Fruit fly (Drosophila melanogaster): ENCODE measurements around the gene CG17650.
A peak's percentile ranks its signal among the peaks of the same experiment; 100 is the strongest.

Gene CG17650

DNA sequence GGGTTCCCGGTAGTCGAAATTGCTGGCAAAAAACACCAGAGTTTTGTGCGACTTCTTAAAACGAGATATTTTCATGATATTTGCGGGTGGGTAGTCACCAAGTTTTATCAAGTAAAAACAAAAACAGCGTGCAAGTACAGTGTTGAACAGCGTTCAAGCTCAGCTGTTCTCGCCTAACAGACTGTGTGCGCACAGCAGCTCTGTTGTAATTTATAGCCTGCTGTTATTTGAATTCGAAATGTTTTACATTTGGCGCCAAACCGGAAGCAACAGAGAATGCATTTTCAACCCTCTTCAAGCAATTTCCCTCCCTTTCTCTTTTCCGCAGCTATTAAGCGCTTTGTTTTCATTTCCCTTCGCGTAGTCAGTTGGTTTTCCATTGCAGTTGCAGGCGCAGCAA is 26.7 kb downstream of the CG17650 start, which contains the start of the genes CG17652 and CG17646:
CG17652 (minus strand) TSS at position 168 of the 400 bp plus-strand sequence.
CG17646 (plus strand) TSS at position 336 of the 400 bp plus-strand sequence.
- no peak for TF ChIP-seq CG8478 (optimal IDR thresholded peaks at IDR 0.05)
- no peak for TF ChIP-seq CTCF (optimal IDR thresholded peaks at IDR 0.05)

DNA sequence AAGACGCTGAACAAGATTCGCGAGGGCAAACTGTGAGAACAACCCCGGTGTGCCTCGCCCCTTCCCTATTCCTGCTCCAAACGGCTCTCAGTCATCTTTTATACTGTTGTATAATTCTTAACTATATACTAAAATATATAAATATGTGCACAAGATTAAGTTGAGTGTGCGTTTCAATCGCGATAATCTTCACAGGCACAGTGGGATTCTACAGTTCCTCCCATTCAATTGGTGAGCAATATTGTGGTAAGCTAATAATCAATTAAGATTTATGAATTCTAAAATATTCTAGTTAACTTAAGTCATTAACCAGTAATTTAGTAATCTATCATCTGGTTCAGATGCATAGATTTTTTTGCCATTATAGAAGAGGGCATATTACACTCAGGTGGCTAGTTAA is 28.0 kb downstream of the CG17650 start:
- TF ChIP-seq CTCF (optimal IDR thresholded peaks at IDR 0.05), result no peak
- TF ChIP-seq CG8478 (optimal IDR thresholded peaks at IDR 0.05), result no peak

- TF ChIP-seq CTCF (optimal IDR thresholded peaks at IDR 0.05) (no peak), CG8478 (optimal IDR thresholded peaks at IDR 0.05) (no peak)
Observed at dm6 chr2L:1729607-1730011, 29.3 kb downstream of the CG17650 start, which contains the start of the genes Eno and CG31937. Gene Eno, minus strand, starts transcription at chr2L:1729636. Gene CG31937, plus strand, starts transcription at chr2L:1729887.

DNA sequence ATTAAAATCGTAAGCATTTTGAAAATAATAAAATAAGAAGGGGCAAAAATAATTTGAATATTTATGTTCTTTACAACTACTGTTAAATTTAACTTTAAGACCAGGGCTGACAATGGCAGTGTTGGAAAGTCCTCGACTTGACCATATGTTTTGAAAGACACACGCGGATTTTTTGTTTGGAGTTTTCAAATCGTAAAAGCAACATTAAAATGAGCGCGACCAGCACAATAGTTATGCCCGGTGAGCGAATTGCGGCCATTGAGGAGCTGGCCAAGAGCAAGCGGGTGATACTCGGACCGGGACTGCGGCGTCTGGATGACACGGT is 30.3 kb downstream of the CG17650 start, which contains the start of gene Rrp40:
Rrp40 (plus strand) TSS at position 113 of the 325 bp plus-strand sequence.
- TF ChIP-seq CTCF (optimal IDR thresholded peaks at IDR 0.05) (no peak), CG8478 (optimal IDR thresholded peaks at IDR 0.05) (no peak)

dm6 chr2L:1727826-1728619 is 30.9 kb downstream of the CG17650 start:
- TF ChIP-seq CG8478 (optimal IDR thresholded peaks at IDR 0.05), result no peak
- no peak for TF ChIP-seq CTCF (optimal IDR thresholded peaks at IDR 0.05)

- TF ChIP-seq CTCF (optimal IDR thresholded peaks at IDR 0.05) (no peak), CG8478 (optimal IDR thresholded peaks at IDR 0.05) (no peak)
Observed at dm6 chr2L:1727162-1727825, 31.6 kb downstream of the CG17650 start.

dm6 chr2L:1724592-1724940 is 34.3 kb downstream of the CG17650 start:
- TF ChIP-seq CTCF (optimal IDR thresholded peaks at IDR 0.05) (no peak), CG8478 (optimal IDR thresholded peaks at IDR 0.05) (no peak)

- TF ChIP-seq CG8478 (optimal IDR thresholded peaks at IDR 0.05), result no peak
- TF ChIP-seq CTCF (optimal IDR thresholded peaks at IDR 0.05), result peak in 1 of 2 experiments; percentile 2
Observed at dm6 chr2L:1723937-1724591, 34.8 kb downstream of the CG17650 start, which contains the start of gene Rim2. Gene Rim2, minus strand, starts transcription at chr2L:1724388.

- TF ChIP-seq CG8478 (optimal IDR thresholded peaks at IDR 0.05) (no peak), CTCF (optimal IDR thresholded peaks at IDR 0.05) (no peak)
Observed at dm6 chr2L:1723135-1723936, 35.6 kb downstream of the CG17650 start.

dm6 chr2L:1722260-1722659 is 36.6 kb downstream of the CG17650 start:
- TF ChIP-seq CTCF (optimal IDR thresholded peaks at IDR 0.05) (no peak), CG8478 (optimal IDR thresholded peaks at IDR 0.05) (no peak)

dm6 chr2L:1720846-1721506 is 37.9 kb downstream of the CG17650 start:
- TF ChIP-seq CG8478 (optimal IDR thresholded peaks at IDR 0.05) (no peak), CTCF (optimal IDR thresholded peaks at IDR 0.05) (no peak)

dm6 chr2L:1719971-1720370 is 38.9 kb downstream of the CG17650 start:
- no peak for TF ChIP-seq CTCF (optimal IDR thresholded peaks at IDR 0.05)
- TF ChIP-seq CG8478 (optimal IDR thresholded peaks at IDR 0.05), result no peak

DNA sequence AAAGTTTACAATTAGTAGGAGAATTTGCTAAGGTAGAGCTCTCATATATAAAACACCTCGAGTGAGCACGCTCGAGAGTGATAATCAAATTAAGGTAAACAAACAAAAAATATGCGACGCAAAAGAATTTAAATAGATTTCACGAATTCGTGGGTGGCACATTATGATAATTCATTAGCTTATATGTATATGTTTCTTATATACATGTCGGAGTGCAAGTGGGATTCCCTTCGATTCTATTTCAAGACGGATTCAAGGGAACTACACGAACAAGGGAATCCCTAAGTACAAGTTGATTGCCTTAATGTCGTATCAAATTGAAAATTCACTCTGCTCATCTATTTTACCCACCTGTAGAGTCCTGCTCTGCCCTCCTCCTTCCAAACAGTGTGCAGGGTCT is 41.6 kb downstream of the CG17650 start:
- no peak for TF ChIP-seq CTCF (optimal IDR thresholded peaks at IDR 0.05)
- TF ChIP-seq CG8478 (optimal IDR thresholded peaks at IDR 0.05), result no peak

- TF ChIP-seq CG8478 (optimal IDR thresholded peaks at IDR 0.05) (no peak), CTCF (optimal IDR thresholded peaks at IDR 0.05) (peak; percentile 81 to 84)
Observed at dm6 chr2L:1715699-1716333, 43.1 kb downstream of the CG17650 start, which contains the start of gene frtz. Gene frtz, minus strand, starts transcription at chr2L:1715851.

Data from S2 (cell line).